Worm (Caenorhabditis elegans): ENCODE data around the gene ZK287.4.

Gene ZK287.4

DNA sequence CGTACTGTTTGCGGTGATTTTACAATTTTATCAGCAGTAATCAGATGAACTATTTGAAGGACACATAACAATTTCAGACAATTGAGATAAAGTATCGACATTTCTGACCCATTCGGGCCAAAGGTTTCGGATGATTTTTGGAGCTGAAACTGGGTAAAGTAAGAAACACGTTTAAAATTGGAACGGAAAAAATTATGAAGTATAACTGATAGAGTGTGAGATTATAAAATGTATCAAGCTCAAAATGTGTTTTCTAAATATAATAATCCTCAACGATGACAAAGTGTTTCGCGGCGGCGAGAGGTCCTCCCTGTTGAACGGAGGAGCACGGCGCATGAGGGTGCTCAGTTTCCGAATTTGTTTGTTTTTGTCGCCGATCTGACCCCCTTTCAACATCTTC is at the start of gene ZK287.4:
Gene ZK287.4, minus strand, starts transcription at position 101 of the 400 bp plus-strand sequence.
- TF ChIP-seq nhr-19 (GFP tag; conservative IDR thresholded peaks at IDR 0.05) (no peak), elt-3 (tag; optimal IDR thresholded peaks at IDR 0.05) (no peak), lir-3 (tag; optimal IDR thresholded peaks at IDR 0.05; ENCODE audit: poor library complexity) (no peak), nhr-47 (tag; optimal IDR thresholded peaks at IDR 0.05) (no peak), ztf-11 (tag; optimal IDR thresholded peaks at IDR 0.05) (no peak), zag-1 (tag; optimal IDR thresholded peaks at IDR 0.05) (no peak), lin-13 (GFP tag; optimal IDR thresholded peaks at IDR 0.05) (no peak), efl-3 (GFP tag; optimal IDR thresholded peaks at IDR 0.05) (no peak), elt-2 (tag; optimal IDR thresholded peaks at IDR 0.05) (no peak)

DNA sequence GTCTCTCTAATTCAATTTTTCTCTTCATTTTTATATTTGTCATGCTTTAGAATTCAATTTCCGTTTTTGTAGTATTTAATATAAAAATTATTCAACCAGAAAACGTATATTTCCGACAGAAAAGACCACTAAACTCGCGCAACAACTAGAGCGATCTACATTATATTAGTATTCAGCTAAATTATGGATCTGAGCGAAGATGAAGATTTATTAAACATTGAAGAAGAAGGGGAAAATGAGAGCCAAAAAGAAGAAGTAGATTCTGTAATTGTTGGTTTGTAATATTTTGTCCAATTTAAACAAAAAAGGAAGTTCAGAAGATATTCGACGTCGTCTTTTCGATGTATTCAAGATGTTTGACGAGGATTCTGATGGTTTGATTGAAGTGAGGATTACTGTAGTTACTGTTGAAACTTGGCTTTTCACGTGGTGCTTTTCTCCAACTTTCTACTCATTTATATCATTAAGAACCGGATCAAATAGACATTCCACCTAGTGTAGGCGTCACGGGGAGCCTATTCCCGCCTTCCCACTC is 48.5 kb upstream of the ZK287.4 start, which contains the start of gene cal-7:
Gene cal-7, plus strand, starts transcription at position 184 of the 535 bp plus-strand sequence.
- TF ChIP-seq unc-30 (tag; optimal IDR thresholded peaks at IDR 0.05) (no peak), lir-3 (tag; optimal IDR thresholded peaks at IDR 0.05; ENCODE audit: poor library complexity) (no peak), ceh-82 (tag; optimal IDR thresholded peaks at IDR 0.05) (no peak), nhr-12 (tag; optimal IDR thresholded peaks at IDR 0.05) (no peak), unc-130 (tag; optimal IDR thresholded peaks at IDR 0.05) (no peak), mdl-1 (tag; optimal IDR thresholded peaks at IDR 0.05) (no peak), zip-4 (GFP tag; optimal IDR thresholded peaks at IDR 0.05) (no peak), elt-3 (tag; optimal IDR thresholded peaks at IDR 0.05) (no peak), vab-15 (tag; optimal IDR thresholded peaks at IDR 0.05) (no peak), F16B12.6 (tag; optimal IDR thresholded peaks at IDR 0.05) (no peak), sptf-1 (tag; optimal IDR thresholded peaks at IDR 0.05) (no peak), ama-1 (optimal IDR thresholded peaks at IDR 0.05) (no peak), nhr-90 (tag; optimal IDR thresholded peaks at IDR 0.05; ENCODE audit: poor library complexity) (no peak), nhr-20 (tag; optimal IDR thresholded peaks at IDR 0.05) (no peak), fkh-4 (tag; optimal IDR thresholded peaks at IDR 0.05; ENCODE audit: borderline replicate concordance) (no peak), nhr-19 (GFP tag; conservative IDR thresholded peaks at IDR 0.05) (no peak), nhr-85 (tag) (no peak), nhr-28 (tag; optimal IDR thresholded peaks at IDR 0.05) (no peak), C34B4.2 (tag; optimal IDR thresholded peaks at IDR 0.05) (no peak), egl-13 (tag; optimal IDR thresholded peaks at IDR 0.05) (peak; percentile 1), lin-15B (tag; optimal IDR thresholded peaks at IDR 0.05) (no peak), aly-2 (tag; optimal IDR thresholded peaks at IDR 0.05) (peak; percentile 10), snu-23 (GFP tag; optimal IDR thresholded peaks at IDR 0.05) (no peak), alr-1 (tag; optimal IDR thresholded peaks at IDR 0.05; ENCODE audit: borderline replicate concordance) (no peak), fkh-8 (tag; optimal IDR thresholded peaks at IDR 0.05) (peak; percentile 2), lsy-2 (tag; optimal IDR thresholded peaks at IDR 0.05) (peak in 1 of 2 experiments; percentile 24), egl-27 (tag; optimal IDR thresholded peaks at IDR 0.05) (no peak), pqm-1 (tag; optimal IDR thresholded peaks at IDR 0.05) (no peak), nhr-71 (tag; optimal IDR thresholded peaks at IDR 0.05) (peak; percentile 5), ztf-4 (tag; optimal IDR thresholded peaks at IDR 0.05) (peak; percentile 35), xbp-1 (tag; optimal IDR thresholded peaks at IDR 0.05) (no peak), snpc-4 (tag; optimal IDR thresholded peaks at IDR 0.05) (no peak), pag-3 (tag; optimal IDR thresholded peaks at IDR 0.05; ENCODE audit: borderline replicate concordance, insufficient read depth) (no peak), nhr-47 (tag; optimal IDR thresholded peaks at IDR 0.05) (no peak)

DNA sequence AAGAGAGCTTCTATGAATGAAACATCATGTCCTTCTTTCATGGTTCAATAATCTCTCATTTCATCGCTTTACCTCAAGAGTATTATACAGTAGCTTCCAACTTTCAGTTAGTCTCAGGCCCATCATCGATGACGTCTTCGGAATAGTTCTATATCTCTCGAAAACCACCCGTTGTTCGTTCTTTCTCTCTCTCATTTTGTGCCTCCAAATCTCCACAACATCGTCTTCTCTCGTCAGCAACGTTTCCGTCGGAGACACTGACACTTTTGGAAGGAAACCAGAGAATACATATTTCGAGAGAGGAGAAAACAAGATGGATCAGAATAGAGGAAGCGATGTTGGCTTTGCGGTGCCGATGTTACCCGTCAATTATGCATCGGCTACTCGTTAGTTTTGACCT is 46.4 kb upstream of the ZK287.4 start:
- TF ChIP-seq nhr-71 (tag; optimal IDR thresholded peaks at IDR 0.05) (no peak), aly-2 (tag; optimal IDR thresholded peaks at IDR 0.05) (no peak), hpl-2 (GFP tag; optimal IDR thresholded peaks at IDR 0.05) (no peak), lin-35 (GFP tag; optimal IDR thresholded peaks at IDR 0.05) (no peak), lin-15B (tag; optimal IDR thresholded peaks at IDR 0.05) (no peak), unc-86 (tag; optimal IDR thresholded peaks at IDR 0.05) (no peak), lsy-2 (tag; optimal IDR thresholded peaks at IDR 0.05) (peak in 1 of 2 experiments; percentile 37), nhr-237 (tag; optimal IDR thresholded peaks at IDR 0.05) (no peak), jun-1 (tag; optimal IDR thresholded peaks at IDR 0.05) (no peak), aha-1 (tag; optimal IDR thresholded peaks at IDR 0.05) (no peak), irx-1 (tag; optimal IDR thresholded peaks at IDR 0.05) (no peak), zip-4 (GFP tag; optimal IDR thresholded peaks at IDR 0.05) (no peak), swsn-7 (tag; optimal IDR thresholded peaks at IDR 0.05) (no peak), isw-1 (GFP tag; IDR thresholded peaks at IDR 0.05) (no peak), unc-30 (tag; optimal IDR thresholded peaks at IDR 0.05) (no peak), dsc-1 (tag; optimal IDR thresholded peaks at IDR 0.05) (no peak), ama-1 (optimal IDR thresholded peaks at IDR 0.05) (no peak), nhr-28 (tag; optimal IDR thresholded peaks at IDR 0.05) (no peak), nhr-12 (tag; optimal IDR thresholded peaks at IDR 0.05) (no peak), fos-1 (tag; optimal IDR thresholded peaks at IDR 0.05) (no peak), egl-13 (tag; optimal IDR thresholded peaks at IDR 0.05) (no peak)
